Fruit fly (Drosophila melanogaster) whole organism, embryonic: Measurements from ENCODE around the gene teq.
A peak's percentile ranks its signal among the peaks of the same experiment; 100 is the strongest.

Source experiments
- CG10147 ChIP-seq: fragments of 200-800 bp; sonication (Bioruptor generic); optimal IDR thresholded peaks from 2 replicates; lab custom pipeline; 2019; ENCODE audit warnings: missing biosample characterization, mild to moderate bottlenecking, missing genetic modification characterization, moderate library complexity
- CG10209 ChIP-seq: fragments of 200-800 bp; sonication (Bioruptor generic); optimal IDR thresholded peaks from 3 replicates; lab custom pipeline; 2017; ENCODE audit warnings: missing biosample characterization, mild to moderate bottlenecking, missing genetic modification characterization, missing genetic modification reagents
- CG10431 ChIP-seq: fragments of 200-800 bp; sonication (Bioruptor generic); optimal IDR thresholded peaks from 3 replicates; lab custom pipeline; 2018; ENCODE audit warnings: missing biosample characterization, mild to moderate bottlenecking, missing genetic modification characterization
- CG10979 ChIP-seq: fragments of 200-800 bp; sonication (Bioruptor generic); optimal IDR thresholded peaks from 2 replicates; lab custom pipeline; 2018; ENCODE audit warnings: missing biosample characterization, mild to moderate bottlenecking, missing genetic modification characterization, moderate library complexity
- CG12942 ChIP-seq: fragments of 200-800 bp; sonication (Bioruptor generic); optimal IDR thresholded peaks from 3 replicates; lab custom pipeline; 2016; ENCODE audit warnings: missing biosample characterization, missing genetic modification characterization
- CG14014 ChIP-seq: fragments of 200-800 bp; sonication (Bioruptor generic); IDR thresholded peaks from 2 replicates; pipeline ENCODE4 v1.3.6; 2022; ENCODE audit warnings: missing biosample characterization, missing genetic modification characterization
- CG17568 ChIP-seq: fragments of 200-800 bp; sonication (Bioruptor generic); optimal IDR thresholded peaks from 2 replicates; lab custom pipeline; 2018; ENCODE audit warnings: missing biosample characterization, mild to moderate bottlenecking, missing genetic modification characterization, moderate library complexity
- CG18764 ChIP-seq: fragments of 200-800 bp; sonication (Bioruptor generic); optimal IDR thresholded peaks from 3 replicates; lab custom pipeline; 2016; ENCODE audit warnings: missing biosample characterization, missing genetic modification characterization
- CG32767 ChIP-seq: fragments of 200-800 bp; sonication (Bioruptor generic); IDR thresholded peaks from 2 replicates; pipeline ENCODE4 v1.3.6; 2022; ENCODE audit warnings: missing biosample characterization, missing genetic modification characterization
- CG34376 ChIP-seq: fragments of 200-800 bp; sonication (Bioruptor generic); optimal IDR thresholded peaks from 2 replicates; lab custom pipeline; 2018; ENCODE audit warnings: missing biosample characterization, mild to moderate bottlenecking, missing genetic modification characterization
- CG3726 ChIP-seq: fragments of 200-800 bp; sonication (Bioruptor generic); IDR thresholded peaks from 3 replicates; pipeline ENCODE4, ENCODE4 v1.3.6; 2022; ENCODE audit warnings: missing biosample characterization, missing genetic modification characterization
- CG4360 ChIP-seq: fragments of 200-800 bp; sonication (Bioruptor generic); IDR thresholded peaks from 2 replicates; pipeline ENCODE4 v1.3.6; 2022; ENCODE audit warnings: missing biosample characterization, missing genetic modification characterization
- CG4424 ChIP-seq: fragments of 200-800 bp; sonication (Bioruptor generic); optimal IDR thresholded peaks from 3 replicates; lab custom pipeline; 2016; ENCODE audit warnings: missing biosample characterization, missing genetic modification characterization
- CG4854 ChIP-seq: fragments of 200-800 bp; sonication (Bioruptor generic); optimal IDR thresholded peaks from 2 replicates; lab custom pipeline; 2016; ENCODE audit warnings: missing biosample characterization, missing genetic modification characterization, inconsistent platforms
- CG8281 ChIP-seq: fragments of 200-800 bp; sonication (Bioruptor generic); optimal IDR thresholded peaks from 2 replicates; lab custom pipeline; 2018; ENCODE audit warnings: missing biosample characterization, mild to moderate bottlenecking, missing genetic modification characterization, moderate library complexity
- CG8290 ChIP-seq, 3 experiments: fragments of 200-800 bp; sonication (Bioruptor generic); optimal IDR thresholded peaks; 2 replicates each; lab custom pipeline; 2016 to 2019; ENCODE audit warnings: missing biosample characterization in 3 of 3, missing genetic modification characterization in 3 of 3, mild to moderate bottlenecking in 2 of 3, moderate library complexity in 1 of 3
- CG9437 ChIP-seq: fragments of 200-800 bp; sonication (Bioruptor generic); optimal IDR thresholded peaks from 2 replicates; lab custom pipeline; 2018; ENCODE audit warnings: missing biosample characterization, mild to moderate bottlenecking, missing genetic modification characterization
- CG9932 ChIP-seq: fragments of 200-800 bp; sonication (Bioruptor generic); IDR thresholded peaks from 2 replicates; pipeline ENCODE4 v1.3.6; 2022; ENCODE audit warnings: missing biosample characterization, missing genetic modification characterization
- D19A ChIP-seq: fragments of 200-800 bp; optimal IDR thresholded peaks from 3 replicates; lab custom pipeline; 2019; ENCODE audit warnings: missing biosample characterization, mild to moderate bottlenecking, missing genetic modification characterization, moderate library complexity
- Dp ChIP-seq: fragments of 200-800 bp; sonication (Bioruptor generic); optimal IDR thresholded peaks from 2 replicates; lab custom pipeline; 2018; ENCODE audit warnings: missing biosample characterization, mild to moderate bottlenecking, missing genetic modification characterization, moderate library complexity
- Drgx ChIP-seq: fragments of 200-800 bp; sonication (Bioruptor generic); IDR thresholded peaks from 2 replicates; pipeline ENCODE4 v1.3.6; 2022; ENCODE audit warnings: missing biosample characterization, missing genetic modification characterization
- HLH3B ChIP-seq: fragments of 200-800 bp; sonication (Bioruptor generic); IDR thresholded peaks from 2 replicates; pipeline ENCODE4 v1.3.6; 2022; ENCODE audit warnings: missing biosample characterization, missing genetic modification characterization
- Hmr ChIP-seq: fragments of 200-800 bp; sonication (Bioruptor generic); optimal IDR thresholded peaks from 3 replicates; lab custom pipeline; 2017; ENCODE audit warnings: mild to moderate bottlenecking, missing biosample characterization, missing genetic modification reagents, missing genetic modification characterization
- Hr51 ChIP-seq, 2 experiments: fragments of 200-800 bp; sonication (Bioruptor generic); optimal IDR thresholded peaks; 2 replicates in 1 of 2; 3 replicates in 1 of 2; lab custom pipeline; 2016 to 2018; ENCODE audit warnings: missing biosample characterization in 2 of 2, missing genetic modification characterization in 2 of 2, mild to moderate bottlenecking in 1 of 2, moderate library complexity in 1 of 2
- PHDP ChIP-seq: fragments of 200-800 bp; sonication (Bioruptor generic); optimal IDR thresholded peaks from 3 replicates; lab custom pipeline; 2018; ENCODE audit warnings: missing biosample characterization, mild to moderate bottlenecking, missing genetic modification characterization, moderate library complexity
- Ravus ChIP-seq: fragments of 200-800 bp; sonication (Bioruptor generic); IDR thresholded peaks from 2 replicates; pipeline ENCODE4 v1.3.6; 2022; ENCODE audit warnings: missing biosample characterization, missing genetic modification characterization
- Sox100B ChIP-seq: fragments of 200-800 bp; sonication (Bioruptor generic); optimal IDR thresholded peaks from 3 replicates; lab custom pipeline; 2018; ENCODE audit warnings: missing biosample characterization, mild to moderate bottlenecking, missing genetic modification characterization
- Ssrp ChIP-seq: fragments of 200-800 bp; sonication (Bioruptor generic); optimal IDR thresholded peaks from 2 replicates; lab custom pipeline; 2018; ENCODE audit warnings: missing biosample characterization, mild to moderate bottlenecking, missing genetic modification characterization, moderate library complexity
- Usf ChIP-seq: fragments of 200-800 bp; sonication (Bioruptor generic); optimal IDR thresholded peaks from 2 replicates; lab custom pipeline; 2017; ENCODE audit warnings: missing genotype, missing biosample characterization, missing genetic modification characterization
- Xbp1 ChIP-seq: fragments of 200-800 bp; sonication (Bioruptor generic); optimal IDR thresholded peaks from 3 replicates; lab custom pipeline; 2016; ENCODE audit warnings: missing biosample characterization, mild to moderate bottlenecking, missing genetic modification characterization
- bcd ChIP-seq: fragments of 200-800 bp; sonication (Bioruptor generic); optimal IDR thresholded peaks from 2 replicates; lab custom pipeline; 2017; ENCODE audit warnings: missing biosample characterization, mild to moderate bottlenecking, missing genetic modification characterization
- ewg ChIP-seq: fragments of 200-800 bp; sonication (Bioruptor generic); optimal IDR thresholded peaks from 3 replicates; lab custom pipeline; 2017; ENCODE audit warnings: mild to moderate bottlenecking, missing biosample characterization, missing genetic modification reagents, missing genetic modification characterization
- grn ChIP-seq: fragments of 200-800 bp; sonication (Bioruptor generic); optimal IDR thresholded peaks from 3 replicates; lab custom pipeline; 2017; ENCODE audit warnings: missing biosample characterization, missing genetic modification characterization
- hth ChIP-seq: fragments of >200 bp; optimal IDR thresholded peaks from 2 replicates; lab custom pipeline; 2017; ENCODE audit warnings: inconsistent platforms
- insv ChIP-seq, 2 experiments: fragments of 200-800 bp; sonication (Bioruptor generic); optimal IDR thresholded peaks; 3 replicates each; lab custom pipeline; 2016 to 2018; ENCODE audit warnings: missing biosample characterization in 2 of 2, missing genetic modification characterization in 2 of 2
- jumu ChIP-seq: fragments of 200-800 bp; sonication (Bioruptor generic); optimal IDR thresholded peaks from 3 replicates; lab custom pipeline; 2016; ENCODE audit warnings: missing biosample characterization, missing genetic modification characterization
- nmo ChIP-seq: fragments of 200-800 bp; sonication (Bioruptor generic); optimal IDR thresholded peaks from 2 replicates; lab custom pipeline; 2018; ENCODE audit warnings: missing biosample characterization, mild to moderate bottlenecking, missing genetic modification characterization, moderate library complexity
- odd ChIP-seq: fragments of 200-800 bp; sonication (Bioruptor generic); optimal IDR thresholded peaks from 2 replicates; lab custom pipeline; 2017; ENCODE audit warnings: missing biosample characterization, mild to moderate bottlenecking, missing genetic modification characterization
- p53 ChIP-seq: fragments of 200-800 bp; sonication (Bioruptor generic); optimal IDR thresholded peaks from 2 replicates; lab custom pipeline; 2016; ENCODE audit warnings: missing biosample characterization, missing genetic modification characterization
- pfk ChIP-seq: fragments of 200-800 bp; sonication (Bioruptor generic); optimal IDR thresholded peaks from 2 replicates; lab custom pipeline; 2018; ENCODE audit warnings: missing biosample characterization, mild to moderate bottlenecking, missing genetic modification characterization, moderate library complexity
- pum ChIP-seq: fragments of 200-800 bp; sonication (Bioruptor generic); optimal IDR thresholded peaks from 2 replicates; lab custom pipeline; 2016; ENCODE audit warnings: missing biosample characterization, missing genetic modification characterization
- ssp ChIP-seq: fragments of 200-800 bp; sonication (Bioruptor generic); IDR thresholded peaks from 2 replicates; pipeline ENCODE4 v1.3.6; 2022; ENCODE audit warnings: missing biosample characterization, missing genetic modification characterization
- stwl ChIP-seq: fragments of 200-800 bp; sonication (Bioruptor generic); optimal IDR thresholded peaks from 3 replicates; lab custom pipeline; 2018; ENCODE audit warnings: missing biosample characterization, mild to moderate bottlenecking, missing genetic modification characterization, moderate library complexity
- tll ChIP-seq, 2 experiments: fragments of 200-800 bp in 1 of 2; fragments of >200 bp in 1 of 2; sonication (Bioruptor generic) in 1 of 2; optimal IDR thresholded peaks; 2 replicates each; lab custom pipeline; 2017 to 2019; ENCODE audit warnings: missing biosample characterization in 2 of 2, missing genetic modification characterization in 2 of 2, mild to moderate bottlenecking in 1 of 2, moderate library complexity in 1 of 2
- tna ChIP-seq: fragments of 200-800 bp; sonication (Bioruptor generic); IDR thresholded peaks from 2 replicates; pipeline ENCODE4 v1.3.6; 2022; ENCODE audit warnings: missing biosample characterization, missing genetic modification characterization; ENCODE audit not compliant: partially characterized antibody
- ttk ChIP-seq: fragments of 200-800 bp; sonication (Bioruptor generic); IDR thresholded peaks from 2 replicates; pipeline ENCODE4 v2.1.2; 2022; ENCODE audit warnings: missing biosample characterization, missing genetic modification characterization
- tup ChIP-seq: fragments of 200-800 bp; sonication (Bioruptor generic); optimal IDR thresholded peaks from 2 replicates; lab custom pipeline; 2016; ENCODE audit warnings: missing biosample characterization, mild to moderate bottlenecking, missing genetic modification characterization, moderate library complexity
- vvl ChIP-seq: fragments of 200-800 bp; sonication (Bioruptor generic); IDR thresholded peaks from 2 replicates; pipeline ENCODE4 v1.3.6; 2022; ENCODE audit warnings: missing biosample characterization, missing genetic modification characterization

The teq gene

dm6 chr3L:9072731-9073385 lies 1.6 kb upstream of the teq start, which contains the start of the genes CG4911 and CG4942:
Gene CG4911, minus strand, starts transcription at chr3L:9072731.
Gene CG4942, plus strand, starts transcription at chr3L:9073105.
- TF ChIP-seq bcd = peak; percentile 71
- peak; percentile 57 for TF ChIP-seq Usf (GFP tag; lab: Kevin White, UChicago)
- no peak for TF ChIP-seq tna (GFP tag; lab: Robert Waterston, UW)
- TF ChIP-seq Ssrp (tag; lab: Kevin White, UChicago) = peak; percentile 76
- TF ChIP-seq CG32767 (GFP tag; lab: Robert Waterston, UW) = no peak
- TF ChIP-seq p53 (GFP tag; lab: Kevin White, UChicago) = no peak
- peak; percentile 73 for TF ChIP-seq CG9437 (GFP tag; lab: Kevin White, UChicago)
- peak; percentile 47 for TF ChIP-seq CG18764
- TF ChIP-seq Xbp1 = peak; percentile 81
- peak; percentile 14; the same call in 1 of the 3 replicates for TF ChIP-seq CG3726 (GFP tag; lab: Robert Waterston, UW)
- no peak for TF ChIP-seq CG4360 (GFP tag; lab: Robert Waterston, UW)
- TF ChIP-seq Ravus = no peak; the same call in 1 of the 2 replicates
- TF ChIP-seq nmo (GFP tag; lab: Kevin White, UChicago) = peak; percentile 90
- TF ChIP-seq CG4854 (GFP tag; lab: Kevin White, UChicago) = peak; percentile 24
- peak; percentile 49 for TF ChIP-seq ewg (GFP tag; lab: Kevin White, UChicago)
- TF ChIP-seq Hr51 (GFP tag; optimal IDR thresholded peaks at IDR 0.05; lab: Kevin White, UChicago) = peak in 1 of 2 experiments; percentile 73
- peak; percentile 87 for TF ChIP-seq CG9932 (GFP tag; lab: Robert Waterston, UW)
- peak; percentile 53; the same call in 1 of the 2 replicates for TF ChIP-seq HLH3B (GFP tag; lab: Robert Waterston, UW)
- peak; percentile 47 for TF ChIP-seq pum (GFP tag; lab: Kevin White, UChicago)
- peak; percentile 64 for TF ChIP-seq CG10209 (GFP tag; lab: Kevin White, UChicago)
- TF ChIP-seq stwl (tag; lab: Kevin White, UChicago) = peak; percentile 48
- TF ChIP-seq CG10147 (GFP tag; lab: Kevin White, UChicago) = peak; percentile 78
- TF ChIP-seq CG34376 (GFP tag; lab: Kevin White, UChicago) = peak; percentile 3
- TF ChIP-seq PHDP (tag; lab: Kevin White, UChicago) = peak; percentile 70
- TF ChIP-seq CG8281 (tag; lab: Kevin White, UChicago) = peak; percentile 45
- TF ChIP-seq CG10979 (tag; lab: Kevin White, UChicago) = peak; percentile 51
- TF ChIP-seq insv (GFP tag; optimal IDR thresholded peaks at IDR 0.05; lab: Kevin White, UChicago) = no peak
- TF ChIP-seq hth (lab: Kevin White, UChicago) = no peak
- TF ChIP-seq jumu (GFP tag; lab: Kevin White, UChicago) = no peak
- TF ChIP-seq ttk (GFP tag; lab: Robert Waterston, UW) = peak; percentile 49
- peak; percentile 44 for TF ChIP-seq CG10431 (GFP tag; lab: Kevin White, UChicago)
- peak; percentile 73 for TF ChIP-seq CG4424 (GFP tag; lab: Kevin White, UChicago)
- peak; percentile 39 for TF ChIP-seq CG12942 (GFP tag; lab: Kevin White, UChicago)
- peak; percentile 31 for TF ChIP-seq CG8290 (GFP tag; optimal IDR thresholded peaks at IDR 0.05; lab: Kevin White, UChicago)
- peak in 1 of 2 experiments; percentile 55 for TF ChIP-seq CG8290 (tag; optimal IDR thresholded peaks at IDR 0.05; lab: Kevin White, UChicago)
- no peak for TF ChIP-seq grn
- TF ChIP-seq D19A = peak; percentile 47
- TF ChIP-seq Sox100B (GFP tag; lab: Kevin White, UChicago) = peak; percentile 60
- TF ChIP-seq Hmr = peak; percentile 64
- TF ChIP-seq tll (GFP tag; optimal IDR thresholded peaks at IDR 0.05; lab: Kevin White, UChicago) = no peak
- no peak for TF ChIP-seq pfk (GFP tag; lab: Kevin White, UChicago)
- peak; percentile 41 for TF ChIP-seq odd (GFP tag; lab: Kevin White, UChicago)
- TF ChIP-seq tup (GFP tag; lab: Kevin White, UChicago) = peak; percentile 12
- TF ChIP-seq Drgx (GFP tag; lab: Robert Waterston, UW) = peak; percentile 52
- TF ChIP-seq CG14014 (GFP tag; lab: Robert Waterston, UW) = peak; percentile 74
- peak; percentile 58; the same call in 1 of the 2 replicates for TF ChIP-seq vvl (GFP tag; lab: Robert Waterston, UW)
- TF ChIP-seq Dp (GFP tag; lab: Kevin White, UChicago) = peak; percentile 1
- peak; percentile 50; the same call in 1 of the 2 replicates for TF ChIP-seq ssp (GFP tag; lab: Robert Waterston, UW)
- TF ChIP-seq CG17568 = no peak
